Fruit fly (Drosophila melanogaster) S2 (cell line): ENCODE results near the gene CG11030.

Experiments used
- CG8478 ChIP-seq: fragments of >200 bp; optimal IDR thresholded peaks from 2 replicates; lab custom pipeline; 2018
- CTCF ChIP-seq, 2 experiments: fragments of >200 bp; optimal IDR thresholded peaks; 2 replicates each; lab custom pipeline; 2018

DNA sequence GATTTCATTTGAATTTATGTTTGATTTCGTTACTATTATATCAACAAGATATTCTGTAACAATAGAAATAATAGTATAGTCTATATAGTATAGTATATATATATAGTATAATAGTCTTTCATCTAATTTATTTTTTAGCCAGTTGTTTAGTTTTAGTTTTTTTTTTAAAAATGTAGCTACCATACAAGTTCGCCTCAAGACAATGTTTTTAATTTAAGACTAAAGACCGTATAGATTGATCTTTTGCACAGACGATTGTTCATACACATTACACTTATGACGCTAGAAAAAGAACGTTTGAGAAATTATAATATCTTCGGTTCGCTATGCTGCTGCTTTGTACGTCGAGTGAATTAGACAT lies 75.9 kb downstream of the CG11030 start:
- TF ChIP-seq CG8478: no peak
- no peak for TF ChIP-seq CTCF (optimal IDR thresholded peaks at IDR 0.05; lab: Kevin White, UChicago)
